Worm (Caenorhabditis elegans): ENCODE measurements around the gene dhs-25.

Gene dhs-25

DNA sequence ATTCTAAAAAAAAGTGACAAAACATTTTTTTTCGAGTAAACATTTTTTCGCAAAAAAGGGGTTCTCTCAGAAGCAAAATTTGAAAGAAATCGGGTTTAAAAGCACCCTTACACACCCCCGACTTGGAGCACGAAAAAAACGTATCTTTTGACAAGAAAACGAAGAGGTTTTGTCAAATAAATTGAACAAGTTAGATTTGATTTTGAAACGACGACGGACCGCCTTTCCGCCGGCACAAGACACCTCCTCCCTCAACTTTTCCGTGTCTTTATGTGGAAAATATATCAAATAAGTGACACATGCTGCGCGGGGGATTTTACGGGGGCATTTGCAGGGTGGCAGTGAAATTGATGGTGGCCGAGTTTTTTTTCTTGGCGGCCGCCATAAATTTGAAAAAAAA lies 18.3 kb upstream of the dhs-25 start:
- TF ChIP-seq nhr-20 (tag; optimal IDR thresholded peaks at IDR 0.05) (no peak), snpc-4 (tag; optimal IDR thresholded peaks at IDR 0.05) (no peak), C34B4.2 (tag; optimal IDR thresholded peaks at IDR 0.05) (no peak), nhr-19 (GFP tag; conservative IDR thresholded peaks at IDR 0.05) (no peak), unc-86 (tag; optimal IDR thresholded peaks at IDR 0.05) (no peak), fkh-10 (GFP tag; optimal IDR thresholded peaks at IDR 0.05) (peak; percentile 77), lin-14 (GFP tag; optimal IDR thresholded peaks at IDR 0.05) (peak; percentile 23), aly-2 (tag; optimal IDR thresholded peaks at IDR 0.05) (no peak)

DNA sequence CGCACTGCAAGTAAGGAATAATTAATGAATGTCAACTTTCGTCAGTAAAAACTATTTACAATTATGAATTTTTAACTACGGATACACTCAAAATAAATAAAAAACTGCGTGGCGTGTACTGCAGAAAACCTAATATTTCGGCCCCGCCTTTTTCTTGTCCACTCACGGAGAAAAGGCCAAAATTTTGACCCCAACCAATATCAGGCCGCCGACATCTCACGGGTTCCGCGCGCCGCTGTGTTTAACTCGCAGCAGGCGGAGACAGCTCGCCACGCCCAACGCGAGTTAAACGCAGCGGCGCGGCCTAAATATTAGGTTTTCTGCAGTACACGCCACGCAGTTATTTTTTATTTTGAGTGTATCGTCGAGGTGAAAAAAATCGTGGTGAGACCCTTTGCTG lies 15.1 kb upstream of the dhs-25 start:
- no peak for TF ChIP-seq lin-13 (GFP tag; optimal IDR thresholded peaks at IDR 0.05)
- TF ChIP-seq vab-15 (tag; optimal IDR thresholded peaks at IDR 0.05) = no peak
- no peak for TF ChIP-seq ceh-82 (tag; optimal IDR thresholded peaks at IDR 0.05)
- TF ChIP-seq snpc-4 (tag; optimal IDR thresholded peaks at IDR 0.05) = peak; percentile 37
- TF ChIP-seq jun-1 (tag; optimal IDR thresholded peaks at IDR 0.05) = no peak

DNA sequence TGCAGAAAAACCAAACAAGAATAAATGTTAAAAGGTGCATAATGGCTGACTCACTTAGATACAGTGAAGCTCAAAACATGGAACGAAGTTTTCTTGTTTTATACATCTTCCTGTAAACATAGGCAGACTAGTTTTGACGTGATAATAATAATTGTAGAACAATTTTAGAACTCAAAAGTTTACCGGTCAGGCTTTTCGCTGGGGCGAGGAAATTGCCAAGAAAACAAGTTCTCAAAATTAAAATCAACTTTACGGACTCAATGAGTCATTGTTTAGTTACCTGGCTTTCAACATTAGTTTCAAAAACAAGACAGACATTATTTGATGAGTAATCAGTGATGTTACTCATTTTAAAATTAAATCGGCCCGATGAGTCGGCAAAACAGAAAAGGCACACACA lies 13.5 kb upstream of the dhs-25 start, which contains the start of gene D1005.5:
Gene D1005.5 (minus strand): TSS at position 101 of the 400 bp plus-strand sequence.
- no peak for TF ChIP-seq rnt-1 (tag; optimal IDR thresholded peaks at IDR 0.05)
- TF ChIP-seq efl-1 (optimal IDR thresholded peaks at IDR 0.05) = no peak
- peak in 1 of 2 experiments; percentile 46 for TF ChIP-seq efl-1 (GFP tag; optimal IDR thresholded peaks at IDR 0.05 in 1 of 2)
- TF ChIP-seq egl-27 (tag; optimal IDR thresholded peaks at IDR 0.05) = no peak

DNA sequence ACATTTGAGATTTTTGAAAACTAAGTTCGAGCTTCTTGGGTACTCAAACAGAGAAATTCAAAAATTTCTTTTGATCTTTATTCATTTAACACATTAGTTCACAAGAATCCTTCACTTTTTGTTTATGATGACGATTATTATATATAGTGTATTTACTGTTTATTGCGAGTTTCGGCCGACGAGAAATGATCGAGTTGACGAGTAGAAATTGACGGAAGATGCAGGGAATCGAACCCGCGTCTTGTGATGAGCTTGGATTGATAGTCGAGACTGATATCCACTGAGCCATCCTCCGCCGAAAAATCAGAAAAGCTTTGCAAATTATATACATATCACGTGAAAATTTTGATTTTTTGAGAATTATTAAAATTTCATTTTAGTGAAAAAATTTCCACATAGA lies 12.5 kb upstream of the dhs-25 start:
- no peak for TF ChIP-seq F16B12.6 (tag; optimal IDR thresholded peaks at IDR 0.05)
- TF ChIP-seq ztf-4 (tag; optimal IDR thresholded peaks at IDR 0.05) = no peak
- no peak for TF ChIP-seq nhr-76 (tag; optimal IDR thresholded peaks at IDR 0.05)
- no peak for TF ChIP-seq nhr-71 (tag; optimal IDR thresholded peaks at IDR 0.05)
- TF ChIP-seq lin-14 (GFP tag; optimal IDR thresholded peaks at IDR 0.05) = no peak

DNA sequence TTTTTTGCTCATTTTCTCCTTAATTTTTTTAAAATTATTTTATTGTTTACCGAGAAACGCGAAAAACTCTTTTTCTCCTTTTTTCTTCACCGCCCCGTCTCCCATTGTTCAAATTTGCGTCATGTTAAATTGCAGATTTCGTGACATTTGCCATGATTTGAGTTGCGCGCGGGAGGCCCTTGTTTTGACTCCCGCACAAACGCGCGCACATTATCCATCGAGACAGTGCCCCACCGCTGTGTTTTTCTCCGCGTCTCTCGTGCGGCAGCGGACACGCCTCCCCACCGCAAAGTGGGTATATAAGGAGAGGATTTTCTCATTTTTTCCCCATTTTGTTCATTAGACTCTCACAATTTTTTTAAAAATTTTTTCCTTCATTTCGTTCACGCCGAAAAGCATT lies 10.3 kb upstream of the dhs-25 start:
- no peak for TF ChIP-seq lin-35 (GFP tag; optimal IDR thresholded peaks at IDR 0.05)
- no peak for TF ChIP-seq efl-1 (optimal IDR thresholded peaks at IDR 0.05)
- peak in 1 of 2 experiments; percentile 49 for TF ChIP-seq efl-1 (GFP tag; optimal IDR thresholded peaks at IDR 0.05 in 1 of 2)
- TF ChIP-seq snpc-4 (tag; optimal IDR thresholded peaks at IDR 0.05) = no peak
- TF ChIP-seq unc-130 (tag; optimal IDR thresholded peaks at IDR 0.05) = no peak
- TF ChIP-seq efl-3 (GFP tag; optimal IDR thresholded peaks at IDR 0.05) = no peak
- no peak for TF ChIP-seq lin-15B (tag; optimal IDR thresholded peaks at IDR 0.05)
- TF ChIP-seq fkh-4 (tag; optimal IDR thresholded peaks at IDR 0.05; ENCODE audit: borderline replicate concordance) = no peak
- TF ChIP-seq hlh-4 (tag; optimal IDR thresholded peaks at IDR 0.05) = no peak
- no peak for TF ChIP-seq elt-2 (tag; optimal IDR thresholded peaks at IDR 0.05)
- TF ChIP-seq nhr-85 (tag) = peak; percentile 8
- TF ChIP-seq pax-3 (tag; optimal IDR thresholded peaks at IDR 0.05) = no peak
- no peak for TF ChIP-seq nhr-71 (tag; optimal IDR thresholded peaks at IDR 0.05)
- TF ChIP-seq snu-23 (GFP tag; optimal IDR thresholded peaks at IDR 0.05) = no peak
- no peak for TF ChIP-seq nhr-28 (tag; optimal IDR thresholded peaks at IDR 0.05)
- TF ChIP-seq fkh-8 (tag; optimal IDR thresholded peaks at IDR 0.05) = no peak

DNA sequence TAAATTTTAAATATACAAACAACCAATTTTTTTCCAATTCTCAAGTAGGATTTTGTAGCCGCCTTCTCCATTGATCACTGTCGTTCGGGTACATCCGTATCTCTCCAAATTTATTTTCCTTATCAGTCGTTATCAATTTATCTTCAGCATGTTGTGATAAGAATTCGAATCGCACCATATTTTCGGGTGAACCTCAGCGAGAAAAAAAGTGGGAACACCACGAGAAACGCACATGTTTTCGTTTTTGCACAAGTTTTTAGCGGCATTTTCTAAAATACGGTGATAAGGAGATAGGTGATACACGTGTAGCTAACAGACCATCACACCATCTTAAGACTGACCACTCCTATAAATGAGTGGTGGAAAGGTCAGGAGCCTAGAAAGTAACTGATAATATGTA lies 8.4 kb upstream of the dhs-25 start:
- TF ChIP-seq elt-3 (tag; optimal IDR thresholded peaks at IDR 0.05) (peak; percentile 87 to 98 (median 94)), nhr-20 (tag; optimal IDR thresholded peaks at IDR 0.05) (peak; percentile 66), nhr-71 (tag; optimal IDR thresholded peaks at IDR 0.05) (peak; percentile 62), fkh-10 (GFP tag; optimal IDR thresholded peaks at IDR 0.05) (no peak), mdl-1 (tag; optimal IDR thresholded peaks at IDR 0.05) (peak in 1 of 2 experiments; percentile 46), nhr-84 (tag; optimal IDR thresholded peaks at IDR 0.05) (no peak), nhr-90 (tag; optimal IDR thresholded peaks at IDR 0.05; ENCODE audit: poor library complexity) (peak; percentile 61), nhr-85 (tag) (peak; percentile 69), elt-2 (tag; optimal IDR thresholded peaks at IDR 0.05) (peak; percentile 97), snu-23 (GFP tag; optimal IDR thresholded peaks at IDR 0.05) (peak; percentile 29), lin-15B (tag; optimal IDR thresholded peaks at IDR 0.05) (no peak), efl-1 (optimal IDR thresholded peaks at IDR 0.05) (no peak), efl-1 (GFP tag; optimal IDR thresholded peaks at IDR 0.05 in 1 of 2) (peak in 1 of 2 experiments; percentile 34), blmp-1 (tag; optimal IDR thresholded peaks at IDR 0.05) (peak; percentile 58), lin-35 (GFP tag; optimal IDR thresholded peaks at IDR 0.05) (peak in 1 of 2 experiments; percentile 25), jun-1 (tag; optimal IDR thresholded peaks at IDR 0.05) (peak; percentile 53), lin-14 (GFP tag; optimal IDR thresholded peaks at IDR 0.05) (peak; percentile 65), lir-3 (tag; optimal IDR thresholded peaks at IDR 0.05; ENCODE audit: poor library complexity) (no peak), swsn-7 (tag; optimal IDR thresholded peaks at IDR 0.05) (no peak), mep-1 (tag; optimal IDR thresholded peaks at IDR 0.05) (peak; percentile 9)
